Fruit fly (Drosophila melanogaster): ENCODE measurements around the gene mnb.

The mnb gene

dm6 chrX:17830644-17831043, 56.4 kb downstream of the mnb start, which contains the start of gene CG6398 (continued):
- TF ChIP-seq her (GFP tag; optimal IDR thresholded peaks at IDR 0.05) (no peak), YL-1 (GFP tag; optimal IDR thresholded peaks at IDR 0.05) (no peak), crol (GFP tag; IDR thresholded peaks at IDR 0.05) (peak; percentile 80), unc-4 (GFP tag; IDR thresholded peaks at IDR 0.05; ENCODE audit: partially characterized antibody) (0 out of 2 replicates have a peak, but pooled peaks have one; percentile 23), HmgZ (tag; optimal IDR thresholded peaks at IDR 0.05) (peak; percentile 12), CG10543 (GFP tag; optimal IDR thresholded peaks at IDR 0.05) (peak; percentile 28), ci (GFP tag; IDR thresholded peaks at IDR 0.05) (peak; percentile 36; the same call in 1 of the 3 replicates), yki (optimal IDR thresholded peaks at IDR 0.05) (no peak), chinmo (GFP tag; IDR thresholded peaks at IDR 0.05; ENCODE audit: partially characterized antibody) (peak; percentile 95), corto (GFP tag; optimal IDR thresholded peaks at IDR 0.05) (no peak), sna (GFP tag; IDR thresholded peaks at IDR 0.05; ENCODE audit: partially characterized antibody) (no peak), nerfin-2 (GFP tag; IDR thresholded peaks at IDR 0.05; ENCODE audit: partially characterized antibody) (no peak), pros (GFP tag; optimal IDR thresholded peaks at IDR 0.05) (peak; percentile 71), CG7556 (GFP tag; optimal IDR thresholded peaks at IDR 0.05) (no peak), Ravus (GFP tag; IDR thresholded peaks at IDR 0.05) (no peak), CG3726 (GFP tag; IDR thresholded peaks at IDR 0.05) (no peak), ham (GFP tag; IDR thresholded peaks at IDR 0.05) (no peak), CG9437 (GFP tag; optimal IDR thresholded peaks at IDR 0.05) (no peak), tx (GFP tag; optimal IDR thresholded peaks at IDR 0.05) (no peak), gce (GFP tag; IDR thresholded peaks at IDR 0.05) (0 out of 3 replicates have a peak, but pooled peaks have one; percentile 15), CG15514 (GFP tag; optimal IDR thresholded peaks at IDR 0.05) (peak; percentile 8), CHES-1-like (GFP tag; optimal IDR thresholded peaks at IDR 0.05) (no peak), schlank (tag; optimal IDR thresholded peaks at IDR 0.05) (no peak), Med (GFP tag) (peak; percentile 75), ems (GFP tag; optimal IDR thresholded peaks at IDR 0.05) (no peak), Oaz (GFP tag; IDR thresholded peaks at IDR 0.05) (no peak), Eip74EF (GFP tag; optimal IDR thresholded peaks at IDR 0.05) (no peak), Dref (GFP tag; IDR thresholded peaks at IDR 0.05) (no peak), NK7.1 (GFP tag; optimal IDR thresholded peaks at IDR 0.05) (no peak), CG11696 (GFP tag; IDR thresholded peaks at IDR 0.05) (no peak), CG10431 (GFP tag; optimal IDR thresholded peaks at IDR 0.05) (no peak), CG2199 (GFP tag; IDR thresholded peaks at IDR 0.05) (0 out of 3 replicates have a peak, but pooled peaks have one; percentile 24), CG12659 (GFP tag; optimal IDR thresholded peaks at IDR 0.05) (no peak), Jarid2 (GFP tag; optimal IDR thresholded peaks at IDR 0.05) (peak; percentile 62)

- 0 out of 3 replicates have a peak, but pooled peaks have one; percentile 5 for TF ChIP-seq zfh1 (GFP tag; IDR thresholded peaks at IDR 0.05)
- 0 out of 3 replicates have a peak, but pooled peaks have one; percentile 8 for TF ChIP-seq CG2199 (GFP tag; IDR thresholded peaks at IDR 0.05)
- TF ChIP-seq row (GFP tag; IDR thresholded peaks at IDR 0.05) = peak; percentile 46; the same call in 1 of the 3 replicates
- TF ChIP-seq CG17359 (tag; optimal IDR thresholded peaks at IDR 0.05) = peak; percentile 17
- TF ChIP-seq nmo (GFP tag; optimal IDR thresholded peaks at IDR 0.05) = peak; percentile 35
- TF ChIP-seq gt (GFP tag; IDR thresholded peaks at IDR 0.05) = no peak
- peak; percentile 45 for TF ChIP-seq phol (tag; optimal IDR thresholded peaks at IDR 0.05)
- no peak for TF ChIP-seq h (optimal IDR thresholded peaks at IDR 0.05)
- TF ChIP-seq CG18262 (tag; optimal IDR thresholded peaks at IDR 0.05) = peak; percentile 61
- no peak for TF ChIP-seq sisA (GFP tag; IDR thresholded peaks at IDR 0.05)
- TF ChIP-seq CoRest (tag; optimal IDR thresholded peaks at IDR 0.05) = peak; percentile 28
- peak; percentile 66 for TF ChIP-seq CG4360 (GFP tag; IDR thresholded peaks at IDR 0.05)
- peak; percentile 1 for TF ChIP-seq Sox102F (GFP tag; optimal IDR thresholded peaks at IDR 0.05)
- peak; percentile 44; the same call in 1 of the 2 replicates for TF ChIP-seq CG4404 (GFP tag; IDR thresholded peaks at IDR 0.05)
- TF ChIP-seq CG8359 (GFP tag; optimal IDR thresholded peaks at IDR 0.05; ENCODE audit: borderline replicate concordance) = no peak
- peak; percentile 28 for TF ChIP-seq ab (GFP tag; optimal IDR thresholded peaks at IDR 0.05)
- TF ChIP-seq prd (optimal IDR thresholded peaks at IDR 0.05) = no peak
- peak; percentile 19; the same call in 1 of the 3 replicates for TF ChIP-seq prd (GFP tag; IDR thresholded peaks at IDR 0.05)
- TF ChIP-seq Dip3 (GFP tag; optimal IDR thresholded peaks at IDR 0.05) = no peak
- no peak for TF ChIP-seq CG12219 (GFP tag; optimal IDR thresholded peaks at IDR 0.05)
Measured at dm6 chrX:17830211-17830616, 56.8 kb downstream of the mnb start.

Data from whole organism, embryonic.